Worm (Caenorhabditis elegans): Measurements from ENCODE around the gene T25F10.3.
A peak's percentile ranks its signal among the peaks of the same experiment; 100 is the strongest.

Gene T25F10.3

DNA sequence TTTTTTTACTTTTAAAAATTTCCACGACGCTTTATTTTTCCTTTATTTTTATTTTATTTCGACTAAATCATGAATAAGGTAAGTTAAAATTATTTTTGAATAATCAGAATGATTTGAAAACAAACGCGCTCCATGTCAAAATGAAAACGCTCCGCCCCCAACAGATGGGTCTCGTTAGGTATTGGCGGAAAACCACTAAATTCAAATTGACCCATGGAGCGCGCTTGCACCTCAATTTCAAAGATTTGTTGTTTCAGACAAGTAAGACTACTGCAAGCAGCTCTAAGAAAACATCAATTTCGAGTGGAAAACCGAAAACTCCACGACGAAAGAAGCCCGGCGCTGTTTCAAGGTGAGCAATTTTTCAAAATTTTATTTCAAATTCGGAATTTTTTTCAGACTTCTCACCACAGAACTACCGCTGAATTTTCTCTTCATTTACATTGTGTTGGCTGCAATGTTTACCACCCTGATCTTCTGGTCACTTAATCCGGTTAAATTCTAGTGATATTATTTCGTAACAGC lies 43.1 kb downstream of the T25F10.3 start, which contains the start of gene ZC404.2:
TSS of gene ZC404.2 (plus strand) at position 47 of the 525 bp plus-strand sequence.
- TF ChIP-seq jun-1 (tag; optimal IDR thresholded peaks at IDR 0.05) (no peak), nhr-25 (tag; optimal IDR thresholded peaks at IDR 0.05) (no peak), mml-1 (tag; optimal IDR thresholded peaks at IDR 0.05) (no peak), daf-12 (tag; optimal IDR thresholded peaks at IDR 0.05) (no peak), elt-2 (tag; optimal IDR thresholded peaks at IDR 0.05) (no peak), ztf-4 (tag; optimal IDR thresholded peaks at IDR 0.05) (no peak), nhr-67 (tag; optimal IDR thresholded peaks at IDR 0.05) (no peak), nfya-1 (tag; optimal IDR thresholded peaks at IDR 0.05; ENCODE audit: insufficient read depth) (no peak), zag-1 (tag; optimal IDR thresholded peaks at IDR 0.05) (no peak), R02D3.7 (tag; optimal IDR thresholded peaks at IDR 0.05) (no peak), pha-4 (tag; optimal IDR thresholded peaks at IDR 0.05) (no peak)

DNA sequence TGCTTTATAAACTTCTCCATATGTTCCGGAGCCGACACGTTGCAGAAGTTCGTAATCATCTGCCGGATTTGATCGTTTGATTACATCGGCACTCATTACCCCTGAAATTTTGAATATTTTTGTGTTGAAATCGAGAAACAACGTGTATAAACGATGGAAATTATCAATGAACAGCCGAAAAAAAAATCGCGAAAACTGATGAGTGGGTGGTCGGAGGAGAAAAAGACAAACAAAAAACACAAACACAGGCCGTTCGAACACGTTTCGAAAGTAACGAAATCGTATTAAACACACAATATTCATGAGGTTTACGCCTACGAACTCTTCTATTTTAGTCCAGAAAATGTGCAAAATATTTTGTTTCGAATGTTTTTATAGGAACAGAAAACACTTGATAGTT lies 47.7 kb downstream of the T25F10.3 start, which contains the start of gene gck-2:
TSS of gene gck-2 (minus strand) at position 101 of the 400 bp plus-strand sequence.
- no peak for TF ChIP-seq fkh-10 (GFP tag; optimal IDR thresholded peaks at IDR 0.05)
- TF ChIP-seq ceh-82 (tag; optimal IDR thresholded peaks at IDR 0.05), result no peak
- no peak for TF ChIP-seq R02D3.7 (tag; optimal IDR thresholded peaks at IDR 0.05)
- TF ChIP-seq elt-2 (tag; optimal IDR thresholded peaks at IDR 0.05), result no peak
- TF ChIP-seq nhr-28 (tag; optimal IDR thresholded peaks at IDR 0.05), result no peak
- TF ChIP-seq nhr-23 (tag; optimal IDR thresholded peaks at IDR 0.05), result no peak
- TF ChIP-seq zag-1 (tag; optimal IDR thresholded peaks at IDR 0.05), result no peak
- TF ChIP-seq lin-15B (tag; optimal IDR thresholded peaks at IDR 0.05), result no peak
- no peak for TF ChIP-seq pqm-1 (tag; optimal IDR thresholded peaks at IDR 0.05)
- no peak for TF ChIP-seq tbx-2 (tag; optimal IDR thresholded peaks at IDR 0.05)
- no peak for TF ChIP-seq fos-1 (tag; optimal IDR thresholded peaks at IDR 0.05)
- TF ChIP-seq ztf-4 (tag; optimal IDR thresholded peaks at IDR 0.05), result no peak

DNA sequence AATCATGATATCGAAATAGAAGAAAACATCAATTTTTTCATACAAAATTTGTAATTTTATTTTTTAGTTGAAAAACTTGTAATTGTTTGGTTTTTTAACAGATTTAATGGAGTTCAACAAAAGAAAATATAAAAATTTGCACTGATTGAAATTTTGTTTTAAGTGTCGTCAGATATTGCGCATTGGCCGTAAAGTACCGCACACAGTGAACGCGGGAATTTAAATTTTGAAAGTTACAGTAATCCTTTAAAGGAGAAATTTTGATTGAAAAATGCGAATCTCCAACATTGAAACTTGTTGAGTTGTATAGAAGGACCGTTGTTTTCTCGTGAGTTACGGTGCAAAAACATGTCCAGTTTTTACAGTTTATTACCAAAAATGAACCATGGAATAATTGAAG lies 48.1 kb downstream of the T25F10.3 start:
- TF ChIP-seq ztf-11 (tag; optimal IDR thresholded peaks at IDR 0.05) (no peak), nhr-237 (tag; optimal IDR thresholded peaks at IDR 0.05) (no peak), ceh-9 (tag; optimal IDR thresholded peaks at IDR 0.05) (no peak), ama-1 (optimal IDR thresholded peaks at IDR 0.05) (no peak), pha-4 (tag; optimal IDR thresholded peaks at IDR 0.05) (peak; percentile 7), fkh-2 (tag; optimal IDR thresholded peaks at IDR 0.05) (no peak), ZK546.5 (tag; optimal IDR thresholded peaks at IDR 0.05) (no peak), skn-1 (tag; optimal IDR thresholded peaks at IDR 0.05) (no peak), nhr-25 (tag; optimal IDR thresholded peaks at IDR 0.05) (no peak)

DNA sequence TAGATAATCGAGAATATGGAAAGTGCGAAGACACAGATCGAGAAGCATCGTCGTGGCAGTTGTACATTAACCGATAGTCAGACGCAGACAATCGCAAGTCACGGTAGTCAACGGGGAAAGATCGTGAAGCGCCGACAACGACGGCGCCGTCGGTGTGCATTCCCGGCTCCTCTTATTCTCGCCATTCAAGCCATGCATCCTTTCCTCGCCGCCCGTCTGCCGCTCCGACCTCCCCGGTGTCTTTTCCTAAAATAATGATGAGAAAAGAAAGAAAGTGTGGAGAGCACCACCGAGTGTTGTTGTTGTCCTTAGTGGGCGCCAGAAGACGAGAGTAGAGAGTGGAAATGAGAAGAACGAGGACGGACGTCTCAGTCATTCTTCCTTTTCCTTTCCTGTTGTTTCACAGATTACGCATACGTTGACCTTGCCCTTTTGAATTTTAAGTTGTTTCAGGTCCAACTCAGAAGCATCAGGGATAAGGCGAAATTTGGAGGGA lies 48.9 kb downstream of the T25F10.3 start, which contains the start of gene ZC404.1:
TSS of gene ZC404.1 (plus strand) at position 446 of the 496 bp plus-strand sequence.
- TF ChIP-seq nhr-76 (tag; optimal IDR thresholded peaks at IDR 0.05), result no peak
- TF ChIP-seq daf-12 (tag; optimal IDR thresholded peaks at IDR 0.05), result no peak
- TF ChIP-seq egl-27 (tag; optimal IDR thresholded peaks at IDR 0.05), result no peak
- no peak for TF ChIP-seq ceh-82 (tag; optimal IDR thresholded peaks at IDR 0.05)
- TF ChIP-seq lin-39 (tag; optimal IDR thresholded peaks at IDR 0.05), result peak; percentile 28
- TF ChIP-seq snpc-4 (tag; optimal IDR thresholded peaks at IDR 0.05), result peak; percentile 71

DNA sequence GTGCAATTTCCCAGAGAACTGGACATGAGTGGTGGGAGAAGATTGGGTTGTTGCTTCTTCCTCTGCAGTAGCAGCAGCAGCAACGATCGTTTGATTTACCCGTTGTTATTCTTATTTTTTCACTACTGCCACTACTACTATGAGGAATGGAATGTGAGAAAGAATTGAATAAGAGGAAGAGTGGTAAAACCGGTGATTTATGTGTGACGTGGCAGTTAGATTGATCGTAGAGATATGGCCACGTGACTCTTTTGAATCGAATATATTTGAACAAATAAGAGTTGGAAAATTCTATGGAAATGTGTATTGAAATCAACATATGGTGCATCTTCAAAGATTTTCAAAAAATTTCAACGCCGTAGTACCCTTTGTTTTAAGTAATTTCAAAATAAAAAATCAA lies 51.4 kb downstream of the T25F10.3 start:
- TF ChIP-seq egl-27 (tag; optimal IDR thresholded peaks at IDR 0.05), result no peak
- no peak for TF ChIP-seq zag-1 (tag; optimal IDR thresholded peaks at IDR 0.05)
- no peak for TF ChIP-seq nhr-23 (tag; optimal IDR thresholded peaks at IDR 0.05)
- TF ChIP-seq lin-15B (tag; optimal IDR thresholded peaks at IDR 0.05), result no peak
- no peak for TF ChIP-seq nhr-67 (tag; optimal IDR thresholded peaks at IDR 0.05)
- no peak for TF ChIP-seq nhr-12 (tag; optimal IDR thresholded peaks at IDR 0.05)
- no peak for TF ChIP-seq elt-3 (tag; optimal IDR thresholded peaks at IDR 0.05)
- no peak for TF ChIP-seq fkh-10 (GFP tag; optimal IDR thresholded peaks at IDR 0.05)
- no peak for TF ChIP-seq unc-39 (tag; optimal IDR thresholded peaks at IDR 0.05)
- no peak for TF ChIP-seq fos-1 (tag; optimal IDR thresholded peaks at IDR 0.05)
- TF ChIP-seq lin-39 (tag; optimal IDR thresholded peaks at IDR 0.05), result no peak
- TF ChIP-seq nhr-11 (tag; optimal IDR thresholded peaks at IDR 0.05), result no peak
- no peak for TF ChIP-seq jun-1 (tag; optimal IDR thresholded peaks at IDR 0.05)
- TF ChIP-seq elt-1 (tag; optimal IDR thresholded peaks at IDR 0.05), result no peak
- no peak for TF ChIP-seq nhr-237 (tag; optimal IDR thresholded peaks at IDR 0.05)
- TF ChIP-seq fkh-2 (tag; optimal IDR thresholded peaks at IDR 0.05), result no peak
- TF ChIP-seq hmg-11 (tag; optimal IDR thresholded peaks at IDR 0.05), result no peak

Measured in whole organism, L3 larva.